Worm (Caenorhabditis elegans) whole organism, L1 larva: Measurements from ENCODE around the gene C45B11.2.

Source experiments
- C04F5.9 ChIP-seq: sonication (generic microtip); optimal IDR thresholded peaks from 2 replicates; lab custom pipeline; 2016; ENCODE audit warnings: missing genetic modification characterization, missing compliant biosample characterization
- C16A3.4 ChIP-seq: fragments of 150-350 bp; optimal IDR thresholded peaks from 2 replicates; lab custom pipeline; 2014; ENCODE audit warnings: missing biosample characterization, missing genetic modification characterization
- C34B4.2 ChIP-seq: sonication (generic microtip); optimal IDR thresholded peaks from 2 replicates; lab custom pipeline; 2017; ENCODE audit warnings: mild to moderate bottlenecking, missing genetic modification characterization, missing compliant biosample characterization
- ama-1 ChIP-seq: fragments of 150-350 bp; optimal IDR thresholded peaks from 2 replicates; lab custom pipeline; 2014
- ceh-63 ChIP-seq: fragments of 200-800 bp; sonication (Bioruptor generic); optimal IDR thresholded peaks from 2 replicates; lab custom pipeline; 2018; ENCODE audit warnings: mild to moderate bottlenecking, missing genetic modification characterization, missing compliant biosample characterization
- dpl-1 ChIP-seq, 3 experiments: fragments of 150-350 bp in 2 of 3; sonication (generic microtip) in 1 of 3; optimal IDR thresholded peaks; 2 replicates each; lab custom pipeline; 2014 to 2017; ENCODE audit warnings: missing biosample characterization in 3 of 3, missing genetic modification characterization in 3 of 3, missing genetic modification reagents in 3 of 3
- efl-1 ChIP-seq, 4 experiments: fragments of 150-350 bp; optimal IDR thresholded peaks in 3 of 4; peaks in 1 of 4; 1 replicate in 1 of 4; 2 replicates in 3 of 4; lab custom pipeline; 2014; ENCODE audit warnings: missing biosample characterization in 2 of 4, missing genetic modification characterization in 2 of 4, missing genetic modification reagents in 2 of 4
- egl-27 ChIP-seq, 2 experiments: fragments of 150-350 bp in 1 of 2; sonication (generic microtip); optimal IDR thresholded peaks; 3 replicates each; lab custom pipeline; 2017 to 2018; ENCODE audit warnings: missing biosample characterization in 2 of 2, missing genetic modification characterization in 2 of 2, missing genetic modification reagents in 2 of 2
- ets-5 ChIP-seq: fragments of 200-800 bp; sonication (Bioruptor generic); IDR thresholded peaks from 2 replicates; pipeline ENCODE4 v1.3.6; 2022; ENCODE audit warnings: missing genetic modification characterization, missing compliant biosample characterization
- fkh-10 ChIP-seq: sonication (generic microtip); optimal IDR thresholded peaks from 2 replicates; lab custom pipeline; 2017; ENCODE audit warnings: missing biosample characterization, missing genetic modification reagents, missing genetic modification characterization
- fos-1 ChIP-seq: fragments of 150-350 bp; optimal IDR thresholded peaks from 2 replicates; lab custom pipeline; 2014; ENCODE audit warnings: missing biosample characterization, missing genetic modification characterization
- grh-1 ChIP-seq: fragments of 200-800 bp; sonication (Bioruptor generic); IDR thresholded peaks from 2 replicates; pipeline ENCODE4 v1.3.6; 2022; ENCODE audit warnings: missing genetic modification reagents, missing genetic modification characterization, missing compliant biosample characterization
- hlh-17 ChIP-seq: fragments of 200-800 bp; sonication (Bioruptor generic); optimal IDR thresholded peaks from 2 replicates; lab custom pipeline; 2018; ENCODE audit warnings: missing genetic modification characterization, mild to moderate bottlenecking, missing compliant biosample characterization, moderate library complexity, borderline replicate concordance
- irx-1 ChIP-seq: sonication (generic microtip); optimal IDR thresholded peaks from 2 replicates; lab custom pipeline; 2016; ENCODE audit warnings: missing genetic modification characterization, missing compliant biosample characterization
- isw-1 ChIP-seq: fragments of 200-800 bp; sonication (Bioruptor generic); IDR thresholded peaks from 2 replicates; pipeline ENCODE4 v1.3.6; 2022; ENCODE audit warnings: missing genetic modification characterization, missing compliant biosample characterization
- lin-14 ChIP-seq: fragments of 200-800 bp; sonication (Bioruptor generic); optimal IDR thresholded peaks from 2 replicates; lab custom pipeline; 2018; ENCODE audit warnings: mild to moderate bottlenecking, missing genetic modification characterization, moderate library complexity, missing compliant biosample characterization
- lin-35 ChIP-seq, 2 experiments: fragments of 150-350 bp; optimal IDR thresholded peaks; 2 replicates each; lab custom pipeline; 2014; ENCODE audit warnings: missing biosample characterization in 2 of 2, missing genetic modification characterization in 2 of 2, missing genetic modification reagents in 2 of 2
- lir-3 ChIP-seq: sonication (generic microtip); optimal IDR thresholded peaks from 2 replicates; lab custom pipeline; 2016; ENCODE audit warnings: mild to moderate bottlenecking, missing genetic modification characterization, moderate library complexity, missing compliant biosample characterization; ENCODE audit not compliant: poor library complexity
- lsy-2 ChIP-seq, 2 experiments: fragments of 150-350 bp; optimal IDR thresholded peaks; 2 replicates each; lab custom pipeline; 2014; ENCODE audit warnings: missing biosample characterization in 2 of 2, missing genetic modification characterization in 2 of 2
- mab-9 ChIP-seq: fragments of 200-800 bp; sonication (Bioruptor generic); IDR thresholded peaks from 2 replicates; pipeline ENCODE4 v1.3.6; 2022; ENCODE audit warnings: missing genetic modification reagents, missing genetic modification characterization, missing compliant biosample characterization
- mdl-1 ChIP-seq, 2 experiments: fragments of 150-350 bp; optimal IDR thresholded peaks; 2 replicates each; lab custom pipeline; 2014 to 2017; ENCODE audit warnings: missing biosample characterization in 2 of 2, missing genetic modification characterization in 2 of 2, inconsistent platforms in 1 of 2
- mep-1 ChIP-seq: fragments of 150-350 bp; optimal IDR thresholded peaks from 2 replicates; lab custom pipeline; 2014; ENCODE audit warnings: missing biosample characterization, missing genetic modification characterization
- nhr-11 ChIP-seq: fragments of 150-350 bp; optimal IDR thresholded peaks from 2 replicates; lab custom pipeline; 2014; ENCODE audit warnings: missing biosample characterization, missing genetic modification characterization
- nhr-12 ChIP-seq: sonication (generic microtip); optimal IDR thresholded peaks from 2 replicates; lab custom pipeline; 2017; ENCODE audit warnings: missing biosample characterization, missing genetic modification characterization
- nhr-20 ChIP-seq: sonication (generic microtip); optimal IDR thresholded peaks from 2 replicates; lab custom pipeline; 2016; ENCODE audit warnings: mild to moderate bottlenecking, missing genetic modification characterization, missing compliant biosample characterization
- nhr-237 ChIP-seq: fragments of 150-350 bp; optimal IDR thresholded peaks from 2 replicates; lab custom pipeline; 2014; ENCODE audit warnings: missing biosample characterization, missing genetic modification characterization
- nhr-28 ChIP-seq: fragments of 150-350 bp; optimal IDR thresholded peaks from 2 replicates; lab custom pipeline; 2014; ENCODE audit warnings: missing biosample characterization, missing genetic modification characterization
- nhr-47 ChIP-seq: sonication (generic microtip); optimal IDR thresholded peaks from 2 replicates; lab custom pipeline; 2016; ENCODE audit warnings: mild to moderate bottlenecking, missing genetic modification characterization, moderate library complexity, missing compliant biosample characterization
- nhr-71 ChIP-seq: sonication (generic microtip); optimal IDR thresholded peaks from 2 replicates; lab custom pipeline; 2016; ENCODE audit warnings: mild to moderate bottlenecking, missing genetic modification characterization, moderate library complexity, missing compliant biosample characterization
- nhr-77 ChIP-seq: fragments of 150-350 bp; optimal IDR thresholded peaks from 2 replicates; lab custom pipeline; 2014; ENCODE audit warnings: missing biosample characterization, missing genetic modification characterization
- nhr-84 ChIP-seq: sonication (generic microtip); optimal IDR thresholded peaks from 2 replicates; lab custom pipeline; 2017; ENCODE audit warnings: missing biosample characterization, missing genetic modification characterization
- nhr-85 ChIP-seq: sonication (generic microtip); peaks from one replicate; lab custom pipeline; 2016; ENCODE audit warnings: missing genetic modification characterization, inconsistent platforms, missing compliant biosample characterization
- nhr-90 ChIP-seq: sonication (generic microtip); optimal IDR thresholded peaks from 2 replicates; lab custom pipeline; 2016; ENCODE audit warnings: mild to moderate bottlenecking, missing genetic modification characterization, missing compliant biosample characterization; ENCODE audit not compliant: poor library complexity
- pag-3 ChIP-seq: sonication (generic microtip); optimal IDR thresholded peaks from 2 replicates; lab custom pipeline; 2017; ENCODE audit warnings: missing genetic modification characterization, mild to moderate bottlenecking, missing compliant biosample characterization, antibody characterized with exemption, borderline replicate concordance; ENCODE audit not compliant: insufficient read depth
- pqm-1 ChIP-seq: sonication (generic microtip); optimal IDR thresholded peaks from 3 replicates; lab custom pipeline; 2017; ENCODE audit warnings: missing biosample characterization, missing genetic modification characterization
- snpc-4 ChIP-seq: fragments of 150-350 bp; optimal IDR thresholded peaks from 2 replicates; lab custom pipeline; 2014; ENCODE audit warnings: missing biosample characterization, missing genetic modification characterization
- snu-23 ChIP-seq: sonication (generic microtip); optimal IDR thresholded peaks from 2 replicates; lab custom pipeline; 2016; ENCODE audit warnings: missing genetic modification characterization, missing compliant biosample characterization
- sptf-1 ChIP-seq: fragments of 150-350 bp; optimal IDR thresholded peaks from 2 replicates; lab custom pipeline; 2014; ENCODE audit warnings: missing biosample characterization, missing genetic modification characterization
- tbx-2 ChIP-seq: sonication (generic microtip); optimal IDR thresholded peaks from 2 replicates; lab custom pipeline; 2016; ENCODE audit warnings: missing genetic modification characterization, missing compliant biosample characterization
- unc-130 ChIP-seq: fragments of 150-350 bp; optimal IDR thresholded peaks from 2 replicates; lab custom pipeline; 2017; ENCODE audit warnings: missing biosample characterization, missing genetic modification characterization, inconsistent platforms
- unc-62 ChIP-seq: fragments of 150-350 bp; optimal IDR thresholded peaks from 2 replicates; lab custom pipeline; 2014; ENCODE audit warnings: missing biosample characterization, missing genetic modification reagents, missing genetic modification characterization
- xbp-1 ChIP-seq: sonication (generic microtip); optimal IDR thresholded peaks from 2 replicates; lab custom pipeline; 2016; ENCODE audit warnings: missing genetic modification characterization, missing compliant biosample characterization
- zag-1 ChIP-seq: fragments of 150-350 bp; optimal IDR thresholded peaks from 2 replicates; lab custom pipeline; 2014; ENCODE audit warnings: missing biosample characterization, missing genetic modification characterization
- zip-4 ChIP-seq: fragments of 200-800 bp; sonication (Bioruptor generic); optimal IDR thresholded peaks from 2 replicates; lab custom pipeline; 2018; ENCODE audit warnings: mild to moderate bottlenecking, missing genetic modification characterization, moderate library complexity, missing compliant biosample characterization
- ztf-11 ChIP-seq, 2 experiments: sonication (generic microtip); optimal IDR thresholded peaks; 2 replicates each; lab custom pipeline; 2016 to 2017; ENCODE audit warnings: missing genetic modification characterization in 2 of 2, missing biosample characterization in 1 of 2, missing compliant biosample characterization in 1 of 2

C45B11.2 gene

DNA sequence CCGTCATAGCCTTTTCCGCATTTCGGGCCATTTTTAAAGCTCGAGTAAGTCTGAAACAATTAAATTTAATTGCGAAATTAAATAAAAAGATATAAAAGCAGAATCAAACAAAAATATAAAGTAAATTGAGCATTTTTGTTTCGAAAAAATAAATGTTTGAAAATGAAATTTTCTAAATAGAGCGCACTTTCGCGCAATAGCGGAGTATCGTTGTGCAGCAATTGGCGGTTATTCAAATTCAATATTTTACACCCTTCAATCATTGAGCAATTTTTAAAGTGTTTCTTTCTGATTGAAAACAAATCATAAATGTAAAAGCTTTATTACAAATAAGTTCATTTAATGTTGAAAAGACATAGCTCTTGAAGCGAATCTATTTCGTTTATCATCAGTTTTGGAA is 41.9 kb upstream of the C45B11.2 start, which contains the start of gene isy-1 (continued):
- TF ChIP-seq nhr-84 (tag; lab: Kevin White, UChicago) (no peak), nhr-12 (tag; lab: Kevin White, UChicago) (no peak), snu-23 (GFP tag; lab: Kevin White, UChicago) (peak; percentile 80), mep-1 (peak; percentile 90), C16A3.4 (tag; lab: Kevin White, UChicago) (peak; percentile 87), grh-1 (GFP tag; lab: Robert Waterston, UW) (no peak; the same call in 1 of the 2 replicates), irx-1 (tag; lab: Kevin White, UChicago) (peak; percentile 29), nhr-20 (tag; lab: Kevin White, UChicago) (peak; percentile 74), xbp-1 (peak; percentile 70), ceh-63 (GFP tag; lab: Kevin White, UChicago) (no peak), ama-1 (lab: Kevin White, UChicago) (no peak), ets-5 (GFP tag; lab: Robert Waterston, UW) (no peak), nhr-11 (tag; lab: Kevin White, UChicago) (no peak), snpc-4 (tag; lab: Kevin White, UChicago) (peak; percentile 70), nhr-77 (tag; lab: Kevin White, UChicago) (peak; percentile 33), sptf-1 (tag; lab: Kevin White, UChicago) (no peak), pqm-1 (no peak), egl-27 (tag; optimal IDR thresholded peaks at IDR 0.05; lab: Kevin White, UChicago) (no peak), zag-1 (tag; lab: Kevin White, UChicago) (no peak), mdl-1 (tag; optimal IDR thresholded peaks at IDR 0.05; lab: Kevin White, UChicago) (peak in 1 of 2 experiments; percentile 53), C34B4.2 (tag; lab: Kevin White, UChicago) (no peak), hlh-17 (GFP tag; lab: Kevin White, UChicago) (no peak), lir-3 (tag; lab: Kevin White, UChicago) (peak; percentile 29), nhr-85 (tag; lab: Kevin White, UChicago) (peak; percentile 65), lsy-2 (tag; optimal IDR thresholded peaks at IDR 0.05; lab: Kevin White, UChicago) (peak; percentile 81 to 90), ztf-11 (tag; optimal IDR thresholded peaks at IDR 0.05; lab: Kevin White, UChicago) (no peak), lin-14 (GFP tag; lab: Kevin White, UChicago) (peak; percentile 76), nhr-90 (tag; lab: Kevin White, UChicago) (peak; percentile 53), nhr-71 (tag; lab: Kevin White, UChicago) (peak; percentile 81), fkh-10 (GFP tag; lab: Kevin White, UChicago) (peak; percentile 26), lin-35 (GFP tag; optimal IDR thresholded peaks at IDR 0.05; lab: Kevin White, UChicago) (peak; percentile 97 to 98), nhr-47 (tag; lab: Kevin White, UChicago) (peak; percentile 75), tbx-2 (tag; lab: Kevin White, UChicago) (no peak), zip-4 (GFP tag; lab: Kevin White, UChicago) (no peak), mab-9 (no peak), fos-1 (peak; percentile 51), nhr-28 (tag; lab: Kevin White, UChicago) (no peak), unc-62 (GFP tag; lab: Kevin White, UChicago) (no peak), dpl-1 (GFP tag; optimal IDR thresholded peaks at IDR 0.05; lab: Kevin White, UChicago) (peak; percentile 92 to 96 (median 94)), nhr-237 (no peak), efl-1 (optimal IDR thresholded peaks at IDR 0.05; lab: Kevin White, UChicago) (peak; percentile 90 to 96), efl-1 (GFP tag; optimal IDR thresholded peaks at IDR 0.05 in 1 of 2; lab: Kevin White, UChicago) (peak; percentile 95 to 99), isw-1 (GFP tag; lab: Robert Waterston, UW) (peak; percentile 59), C04F5.9 (tag; lab: Kevin White, UChicago) (no peak), unc-130 (peak; percentile 43), pag-3 (tag; lab: Kevin White, UChicago) (no peak)
